Worm (Caenorhabditis elegans) whole organism, L4/young adult: ENCODE data around the gene hyl-2.
A peak's percentile ranks its signal among the peaks of the same experiment; 100 is the strongest.

ENCODE experiments used
- W03F9.2 ChIP-seq: fragments of 150-350 bp; optimal IDR thresholded peaks from 2 replicates; lab custom pipeline; 2014; ENCODE audit warnings: missing biosample characterization, missing genetic modification characterization
- dao-5 ChIP-seq: sonication (generic microtip); optimal IDR thresholded peaks from 2 replicates; lab custom pipeline; 2016; ENCODE audit warnings: missing genotype, missing genetic modification characterization, moderate library complexity, missing compliant biosample characterization
- him-1 ChIP-seq: sonication (generic microtip); optimal IDR thresholded peaks from 2 replicates; lab custom pipeline; 2016; ENCODE audit warnings: missing genotype, missing genetic modification reagents, missing genetic modification characterization, missing compliant biosample characterization

DNA sequence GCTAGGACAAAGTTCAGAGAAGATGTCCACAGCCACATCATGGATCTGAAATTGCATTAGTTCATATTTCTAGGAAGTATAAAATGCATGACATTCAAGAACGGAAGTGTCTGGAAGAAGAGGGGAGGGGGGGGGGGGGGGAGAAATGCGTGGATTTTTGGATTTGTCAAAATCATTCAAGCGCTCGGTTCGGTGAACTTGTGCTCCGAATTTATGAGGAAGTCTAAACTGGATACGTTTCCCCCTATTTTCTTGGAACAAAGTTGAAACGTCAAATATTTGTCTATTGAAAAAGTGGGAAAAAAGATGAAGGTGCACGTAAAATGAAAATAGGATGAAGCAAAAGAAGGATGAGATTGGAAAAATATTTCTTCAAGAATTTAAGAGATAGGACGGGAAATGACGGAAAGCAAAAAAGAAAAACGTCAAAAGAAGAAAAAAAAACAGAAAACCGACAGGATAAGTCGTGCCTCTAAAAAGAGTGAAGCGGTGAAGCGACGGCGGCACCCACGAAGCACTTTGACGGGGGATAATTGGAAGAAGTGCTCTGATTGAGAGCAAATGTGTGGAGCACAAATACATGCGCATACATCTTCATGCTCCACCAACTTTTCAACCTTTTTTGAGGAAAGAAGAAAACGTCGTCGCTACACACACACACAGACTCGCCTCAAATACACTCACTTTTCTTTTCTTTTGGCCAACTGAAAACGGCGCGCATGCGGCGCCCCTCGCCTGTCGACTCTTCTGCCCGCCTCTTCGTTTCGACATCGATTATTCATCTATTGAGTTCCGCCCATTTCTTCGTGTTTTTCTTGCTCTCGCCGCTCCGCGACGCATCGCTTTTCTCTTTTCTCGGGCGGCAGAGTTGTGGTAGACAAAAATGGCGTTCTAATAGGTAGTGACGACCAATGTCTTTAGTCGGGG is 21.6 kb upstream of the hyl-2 start, which contains the start of gene F55D10.4:
- TF ChIP-seq dao-5 (tag; lab: Kevin White, UChicago) (no peak), him-1 (tag; lab: Kevin White, UChicago) (peak; percentile 49), W03F9.2 (tag; lab: Kevin White, UChicago) (no peak)
